Fruit fly (Drosophila melanogaster): ENCODE results near the gene lace.

DNA sequence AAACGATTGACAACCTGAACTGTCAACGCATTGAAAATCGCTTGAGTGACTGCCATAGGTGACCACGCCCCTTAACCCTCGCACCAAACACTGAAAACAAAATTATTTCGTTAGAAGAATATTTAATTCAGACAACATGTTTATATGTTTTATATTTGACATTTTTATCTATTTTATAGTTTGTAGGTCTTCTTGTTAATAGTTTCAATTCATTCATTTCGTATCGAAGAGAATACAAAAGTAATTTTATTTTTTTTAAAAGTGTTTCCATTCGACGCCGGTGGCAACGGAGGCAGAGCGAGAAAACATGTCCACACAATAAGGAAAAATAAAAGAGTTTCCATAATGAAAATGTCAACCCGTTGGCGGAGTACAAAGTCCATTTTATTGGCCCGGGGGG lies 2.6 kb upstream of the lace start:
- TF ChIP-seq CTCF (optimal IDR thresholded peaks at IDR 0.05) (no peak), CG8478 (optimal IDR thresholded peaks at IDR 0.05) (no peak)
